Worm (Caenorhabditis elegans) whole organism, L2 larva: ENCODE results near the gene vps-36.

ENCODE experiments used
- F13H6.1 ChIP-seq: sonication (generic microtip); optimal IDR thresholded peaks from 2 replicates; lab custom pipeline; 2016; ENCODE audit warnings: missing genetic modification characterization, missing compliant biosample characterization
- Y55F3AM.14 ChIP-seq: fragments of 200-800 bp; sonication (Bioruptor generic); optimal IDR thresholded peaks from 2 replicates; lab custom pipeline; 2018; ENCODE audit warnings: mild to moderate bottlenecking, missing genetic modification characterization, missing compliant biosample characterization
- ZK546.5 ChIP-seq: sonication (generic microtip); optimal IDR thresholded peaks from 2 replicates; lab custom pipeline; 2017; ENCODE audit warnings: missing biosample characterization, missing genetic modification characterization
- alr-1 ChIP-seq: fragments of 150-350 bp; optimal IDR thresholded peaks from 2 replicates; lab custom pipeline; 2014; ENCODE audit warnings: missing biosample characterization, missing genetic modification characterization
- aly-2 ChIP-seq: fragments of 150-350 bp; optimal IDR thresholded peaks from 2 replicates; lab custom pipeline; 2014; ENCODE audit warnings: missing biosample characterization, missing genetic modification characterization
- ama-1 ChIP-seq: fragments of 150-350 bp; optimal IDR thresholded peaks from 2 replicates; lab custom pipeline; 2018; ENCODE audit warnings: inconsistent platforms
- blmp-1 ChIP-seq: sonication (generic microtip); optimal IDR thresholded peaks from 2 replicates; lab custom pipeline; 2017; ENCODE audit warnings: missing genetic modification characterization, mild to moderate bottlenecking, missing compliant biosample characterization, antibody characterized with exemption, moderate library complexity; ENCODE audit not compliant: insufficient read depth
- ceh-16 ChIP-seq: fragments of 150-350 bp; optimal IDR thresholded peaks from 2 replicates; lab custom pipeline; 2014; ENCODE audit warnings: missing biosample characterization, missing genetic modification characterization
- ceh-82 ChIP-seq: fragments of 150-350 bp; optimal IDR thresholded peaks from 2 replicates; lab custom pipeline; 2014; ENCODE audit warnings: missing biosample characterization, missing genetic modification characterization
- crh-2 ChIP-seq: sonication (generic microtip); optimal IDR thresholded peaks from 2 replicates; lab custom pipeline; 2017; ENCODE audit warnings: missing biosample characterization, missing genetic modification characterization
- dmd-4 ChIP-seq: sonication (generic microtip); optimal IDR thresholded peaks from 2 replicates; lab custom pipeline; 2017; ENCODE audit warnings: missing biosample characterization, missing genetic modification characterization
- egl-27 ChIP-seq: sonication (generic microtip); optimal IDR thresholded peaks from 3 replicates; lab custom pipeline; 2017; ENCODE audit warnings: missing biosample characterization, missing genetic modification reagents, missing genetic modification characterization
- elt-1 ChIP-seq: fragments of 150-350 bp; optimal IDR thresholded peaks from 2 replicates; lab custom pipeline; 2014; ENCODE audit warnings: missing biosample characterization, missing genetic modification characterization
- fos-1 ChIP-seq: fragments of 150-350 bp; optimal IDR thresholded peaks from 2 replicates; lab custom pipeline; 2014; ENCODE audit warnings: missing biosample characterization, missing genetic modification characterization
- gmeb-1 ChIP-seq: fragments of 150-350 bp; optimal IDR thresholded peaks from 2 replicates; lab custom pipeline; 2014; ENCODE audit warnings: missing biosample characterization, missing genetic modification characterization
- lin-11 ChIP-seq: fragments of 150-350 bp; sonication (generic microtip); optimal IDR thresholded peaks from 2 replicates; lab custom pipeline; 2014; ENCODE audit warnings: missing biosample characterization, missing genetic modification characterization, inconsistent platforms, mixed read lengths
- lin-13 ChIP-seq: fragments of 150-350 bp; optimal IDR thresholded peaks from 2 replicates; lab custom pipeline; 2014; ENCODE audit warnings: missing biosample characterization, missing genetic modification reagents, missing genetic modification characterization
- lsy-2 ChIP-seq, 2 experiments: fragments of 150-350 bp in 1 of 2; sonication (generic microtip) in 1 of 2; optimal IDR thresholded peaks; 2 replicates each; lab custom pipeline; 2014 to 2017; ENCODE audit warnings: missing biosample characterization in 2 of 2, missing genetic modification characterization in 2 of 2
- mbf-1 ChIP-seq: sonication (generic microtip); optimal IDR thresholded peaks from 2 replicates; lab custom pipeline; 2017; ENCODE audit warnings: missing biosample characterization, missing genetic modification characterization
- nhr-10 ChIP-seq: sonication (generic microtip); optimal IDR thresholded peaks from 2 replicates; lab custom pipeline; 2017; ENCODE audit warnings: missing biosample characterization, missing genetic modification characterization
- nhr-11 ChIP-seq: fragments of 150-350 bp; optimal IDR thresholded peaks from 2 replicates; lab custom pipeline; 2014; ENCODE audit warnings: missing biosample characterization, missing genetic modification characterization
- nhr-12 ChIP-seq: fragments of 150-350 bp; optimal IDR thresholded peaks from 2 replicates; lab custom pipeline; 2014; ENCODE audit warnings: missing biosample characterization, missing genetic modification characterization
- nhr-129 ChIP-seq: fragments of 150-350 bp; optimal IDR thresholded peaks from 2 replicates; lab custom pipeline; 2014; ENCODE audit warnings: missing biosample characterization, missing genetic modification characterization
- nhr-21 ChIP-seq: fragments of 150-350 bp; optimal IDR thresholded peaks from 2 replicates; lab custom pipeline; 2014; ENCODE audit warnings: missing biosample characterization, missing genetic modification characterization
- nhr-237 ChIP-seq: fragments of 150-350 bp; optimal IDR thresholded peaks from 2 replicates; lab custom pipeline; 2014; ENCODE audit warnings: missing biosample characterization, missing genetic modification characterization
- nhr-25 ChIP-seq: fragments of 150-350 bp; sonication (generic microtip); optimal IDR thresholded peaks from 3 replicates; lab custom pipeline; 2014; ENCODE audit warnings: missing biosample characterization, missing genetic modification characterization
- nhr-6 ChIP-seq: fragments of 150-350 bp; optimal IDR thresholded peaks from 2 replicates; lab custom pipeline; 2014; ENCODE audit warnings: missing biosample characterization, missing genetic modification characterization
- nhr-77 ChIP-seq: fragments of 150-350 bp; optimal IDR thresholded peaks from 2 replicates; lab custom pipeline; 2014; ENCODE audit warnings: missing biosample characterization, missing genetic modification characterization
- peb-1 ChIP-seq: fragments of 150-350 bp; optimal IDR thresholded peaks from 2 replicates; lab custom pipeline; 2014; ENCODE audit warnings: missing biosample characterization, missing genetic modification characterization
- sem-4 ChIP-seq: fragments of 150-350 bp; optimal IDR thresholded peaks from 2 replicates; lab custom pipeline; 2014; ENCODE audit warnings: missing biosample characterization, missing genetic modification reagents, missing genetic modification characterization
- skn-1 ChIP-seq: sonication (generic microtip); optimal IDR thresholded peaks from 2 replicates; lab custom pipeline; 2017; ENCODE audit warnings: missing biosample characterization, missing genetic modification characterization
- sma-9 ChIP-seq, 2 experiments: fragments of 150-350 bp in 1 of 2; sonication (generic microtip) in 1 of 2; optimal IDR thresholded peaks; 2 replicates each; lab custom pipeline; 2014 to 2016; ENCODE audit warnings: missing genetic modification characterization in 2 of 2, mild to moderate bottlenecking in 1 of 2, missing biosample characterization in 1 of 2, missing compliant biosample characterization in 1 of 2, missing genetic modification reagents in 1 of 2, moderate library complexity in 1 of 2
- snpc-4 ChIP-seq: fragments of 150-350 bp; optimal IDR thresholded peaks from 2 replicates; lab custom pipeline; 2014; ENCODE audit warnings: missing biosample characterization, missing genetic modification characterization
- unc-39 ChIP-seq: fragments of 150-350 bp; optimal IDR thresholded peaks from 2 replicates; lab custom pipeline; 2014; ENCODE audit warnings: missing biosample characterization, missing genetic modification characterization
- unc-62 ChIP-seq: fragments of 150-350 bp; optimal IDR thresholded peaks from 2 replicates; lab custom pipeline; 2014; ENCODE audit warnings: missing biosample characterization, missing genetic modification reagents, missing genetic modification characterization
- ztf-1 ChIP-seq: fragments of 200-800 bp; sonication (Bioruptor generic); conservative IDR thresholded peaks from 2 replicates; pipeline ENCODE4 v1.3.6; 2022; ENCODE audit warnings: missing genetic modification characterization, missing compliant biosample characterization
- ztf-11 ChIP-seq: sonication (generic microtip); optimal IDR thresholded peaks from 2 replicates; lab custom pipeline; 2017; ENCODE audit warnings: missing biosample characterization, missing genetic modification characterization
- ztf-4 ChIP-seq: fragments of 150-350 bp; optimal IDR thresholded peaks from 2 replicates; lab custom pipeline; 2014; ENCODE audit warnings: missing biosample characterization, missing genetic modification characterization

The vps-36 gene

ce11 chrV:10955681-10956476 lies 4.6 kb downstream of the vps-36 start, which contains the start of gene F17C11.13:
TSS of gene F17C11.13 (plus strand) at chrV:10955923.
- peak; percentile 14 for TF ChIP-seq fos-1 (tag; lab: Kevin White, UChicago)
- TF ChIP-seq egl-27 (tag; lab: Kevin White, UChicago): no peak

ce11 chrV:10954832-10955231 lies 5.6 kb downstream of the vps-36 start, which contains the start of gene F17C11.6:
TSS of gene F17C11.6 (plus strand) at chrV:10955121.
- TF ChIP-seq fos-1 (tag; lab: Kevin White, UChicago) (peak; percentile 2), crh-2 (tag; lab: Kevin White, UChicago) (no peak)

- TF ChIP-seq egl-27 (tag; lab: Kevin White, UChicago) (no peak), F13H6.1 (tag; lab: Kevin White, UChicago) (no peak), lin-13 (GFP tag; lab: Kevin White, UChicago) (no peak), nhr-129 (tag; lab: Kevin White, UChicago) (no peak), unc-62 (GFP tag; lab: Kevin White, UChicago) (no peak), sma-9 (GFP tag; optimal IDR thresholded peaks at IDR 0.05; lab: Kevin White, UChicago) (no peak), sma-9 (tag; optimal IDR thresholded peaks at IDR 0.05; lab: Kevin White, UChicago) (no peak), nhr-237 (tag; lab: Kevin White, UChicago) (no peak), Y55F3AM.14 (GFP tag; lab: Kevin White, UChicago) (no peak), lsy-2 (tag; optimal IDR thresholded peaks at IDR 0.05; lab: Kevin White, UChicago) (no peak), peb-1 (no peak), nhr-11 (tag; lab: Kevin White, UChicago) (no peak), nhr-25 (tag; lab: Kevin White, UChicago) (no peak), ztf-11 (no peak)
Observed at ce11 chrV:10954334-10954733, 6.1 kb downstream of the vps-36 start, which contains the start of gene clec-221. TSS of gene clec-221 (minus strand) at chrV:10954434.

- TF ChIP-seq lin-13 (GFP tag; lab: Kevin White, UChicago) (peak; percentile 25), nhr-21 (tag; lab: Kevin White, UChicago) (no peak), blmp-1 (tag; lab: Kevin White, UChicago) (peak; percentile 9), ama-1 (peak; percentile 74), sma-9 (GFP tag; optimal IDR thresholded peaks at IDR 0.05; lab: Kevin White, UChicago) (peak; percentile 20), sma-9 (tag; optimal IDR thresholded peaks at IDR 0.05; lab: Kevin White, UChicago) (no peak), nhr-11 (tag; lab: Kevin White, UChicago) (no peak), nhr-25 (tag; lab: Kevin White, UChicago) (peak; percentile 29), ZK546.5 (tag; lab: Kevin White, UChicago) (no peak), Y55F3AM.14 (GFP tag; lab: Kevin White, UChicago) (peak; percentile 21), ztf-4 (peak; percentile 60), elt-1 (no peak), nhr-6 (peak; percentile 32), lsy-2 (tag; optimal IDR thresholded peaks at IDR 0.05; lab: Kevin White, UChicago) (peak in 1 of 2 experiments; percentile 40), nhr-129 (tag; lab: Kevin White, UChicago) (no peak), egl-27 (tag; lab: Kevin White, UChicago) (no peak)
Observed at ce11 chrV:10953471-10954155, 6.9 kb downstream of the vps-36 start.

- TF ChIP-seq skn-1 (tag; lab: Kevin White, UChicago) (no peak), sem-4 (tag; lab: Kevin White, UChicago) (peak; percentile 70), Y55F3AM.14 (GFP tag; lab: Kevin White, UChicago) (peak; percentile 86), peb-1 (no peak), dmd-4 (tag; lab: Kevin White, UChicago) (no peak), ztf-1 (GFP tag; lab: Robert Waterston, UW) (no peak), sma-9 (GFP tag; optimal IDR thresholded peaks at IDR 0.05; lab: Kevin White, UChicago) (peak; percentile 96), sma-9 (tag; optimal IDR thresholded peaks at IDR 0.05; lab: Kevin White, UChicago) (no peak), unc-39 (tag; lab: Kevin White, UChicago) (no peak), F13H6.1 (tag; lab: Kevin White, UChicago) (peak; percentile 91), nhr-12 (no peak), ceh-82 (tag; lab: Kevin White, UChicago) (no peak), alr-1 (tag; lab: Kevin White, UChicago) (no peak), gmeb-1 (tag; lab: Kevin White, UChicago) (peak; percentile 58), mbf-1 (no peak), nhr-11 (tag; lab: Kevin White, UChicago) (no peak), ceh-16 (tag; lab: Kevin White, UChicago) (no peak), snpc-4 (tag; lab: Kevin White, UChicago) (peak; percentile 48), aly-2 (tag; lab: Kevin White, UChicago) (no peak), nhr-25 (tag; lab: Kevin White, UChicago) (peak; percentile 90), ztf-4 (peak; percentile 88), crh-2 (tag; lab: Kevin White, UChicago) (peak; percentile 57), nhr-77 (tag; lab: Kevin White, UChicago) (no peak), nhr-237 (tag; lab: Kevin White, UChicago) (no peak), ztf-11 (no peak), nhr-10 (no peak), unc-62 (GFP tag; lab: Kevin White, UChicago) (no peak), lin-11 (tag; lab: Kevin White, UChicago) (no peak)
Observed at ce11 chrV:10951655-10952278, 8.7 kb downstream of the vps-36 start, which contains the start of gene F17C11.4. TSS of gene F17C11.4 (plus strand) at chrV:10951860.
